Fruit fly (Drosophila melanogaster): ENCODE data around the gene CG10512.

Gene CG10512

dm6 chr3L:21236959-21237551, 34.3 kb downstream of the CG10512 start (continued):
- TF ChIP-seq Lpt (GFP tag; optimal IDR thresholded peaks at IDR 0.05) (peak; percentile 75), ss (GFP tag; optimal IDR thresholded peaks at IDR 0.05) (no peak), fkh (GFP tag; optimal IDR thresholded peaks at IDR 0.05) (no peak), CG6163 (GFP tag; IDR thresholded peaks at IDR 0.05) (peak; percentile 69; the same call in 1 of the 3 replicates), vri (GFP tag; optimal IDR thresholded peaks at IDR 0.05) (no peak), Eip93F (GFP tag; optimal IDR thresholded peaks at IDR 0.05) (no peak), Sox15 (GFP tag; optimal IDR thresholded peaks at IDR 0.05) (no peak), CG3032 (tag; optimal IDR thresholded peaks at IDR 0.05) (no peak), fd85E (GFP tag; optimal IDR thresholded peaks at IDR 0.05) (no peak), Sox14 (GFP tag; optimal IDR thresholded peaks at IDR 0.05) (peak; percentile 38), CG10631 (GFP tag; optimal IDR thresholded peaks at IDR 0.05) (no peak)

DNA sequence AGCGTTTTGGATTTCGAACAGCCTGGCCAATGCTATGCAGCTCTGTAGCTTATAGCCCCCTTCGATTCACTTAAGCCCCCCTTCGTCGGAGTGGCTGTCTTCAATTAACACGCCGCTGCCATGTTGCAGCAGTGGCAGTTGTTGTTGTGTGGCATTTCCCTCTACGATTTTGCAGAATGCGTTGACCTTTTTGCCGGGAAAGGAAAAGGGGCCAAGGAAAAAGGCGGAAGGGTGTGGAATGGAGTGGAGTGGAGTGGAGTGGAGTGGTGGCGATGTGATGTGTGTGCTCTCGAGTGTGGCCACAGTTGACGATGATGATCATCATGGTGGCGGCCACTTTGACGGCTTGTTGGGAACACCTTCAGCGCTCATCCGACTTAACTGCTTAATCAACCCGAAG, 35.7 kb downstream of the CG10512 start:
- TF ChIP-seq Met (GFP tag; optimal IDR thresholded peaks at IDR 0.05) = no peak
- peak; percentile 4 for TF ChIP-seq Eip78C (GFP tag)
- peak; percentile 30 for TF ChIP-seq svp (GFP tag)

- TF ChIP-seq CG16779 (tag; optimal IDR thresholded peaks at IDR 0.05) (no peak), CG9139 (GFP tag; optimal IDR thresholded peaks at IDR 0.05) (peak; percentile 39), CG11762 (GFP tag; optimal IDR thresholded peaks at IDR 0.05; ENCODE audit: insufficient read depth) (no peak), fd59A (GFP tag; optimal IDR thresholded peaks at IDR 0.05) (no peak), CG11294 (GFP tag; IDR thresholded peaks at IDR 0.05) (no peak), eg (GFP tag; IDR thresholded peaks at IDR 0.05) (peak; percentile 54; the same call in 2 of the 3 replicates), fkh (GFP tag; optimal IDR thresholded peaks at IDR 0.05) (peak; percentile 58), CG32006 (GFP tag; optimal IDR thresholded peaks at IDR 0.05) (no peak), salr (GFP tag; optimal IDR thresholded peaks at IDR 0.05) (no peak), topi (GFP tag; optimal IDR thresholded peaks at IDR 0.05) (peak; percentile 6), Lpt (GFP tag; optimal IDR thresholded peaks at IDR 0.05) (peak; percentile 7), CG8119 (GFP tag; IDR thresholded peaks at IDR 0.05) (peak; percentile 68), acj6 (GFP tag; optimal IDR thresholded peaks at IDR 0.05) (no peak), vri (GFP tag; optimal IDR thresholded peaks at IDR 0.05) (no peak), esn (GFP tag; optimal IDR thresholded peaks at IDR 0.05) (peak; percentile 14), svp (GFP tag) (peak; percentile 74), CG6808 (GFP tag; optimal IDR thresholded peaks at IDR 0.05) (no peak), CG34406 (GFP tag; optimal IDR thresholded peaks at IDR 0.05) (no peak), Smox (GFP tag; optimal IDR thresholded peaks at IDR 0.05) (no peak), fd85E (GFP tag; optimal IDR thresholded peaks at IDR 0.05) (peak; percentile 0), CG6276 (GFP tag; optimal IDR thresholded peaks at IDR 0.05) (no peak), Hr39 (GFP tag; optimal IDR thresholded peaks at IDR 0.05) (no peak), Blimp-1 (GFP tag; optimal IDR thresholded peaks at IDR 0.05) (peak; percentile 87), Hr4 (GFP tag; optimal IDR thresholded peaks at IDR 0.05) (no peak), CG8319 (GFP tag; optimal IDR thresholded peaks at IDR 0.05) (no peak), Sox15 (GFP tag; optimal IDR thresholded peaks at IDR 0.05) (no peak), CG1621 (tag; optimal IDR thresholded peaks at IDR 0.05) (no peak), CG7368 (GFP tag; optimal IDR thresholded peaks at IDR 0.05) (no peak), net (GFP tag; optimal IDR thresholded peaks at IDR 0.05) (peak; percentile 34), CG3032 (tag; optimal IDR thresholded peaks at IDR 0.05) (no peak), cyc (GFP tag; optimal IDR thresholded peaks at IDR 0.05) (no peak), pdm3 (GFP tag; optimal IDR thresholded peaks at IDR 0.05) (no peak), Ets21C (GFP tag; optimal IDR thresholded peaks at IDR 0.05) (no peak), CG10669 (GFP tag; optimal IDR thresholded peaks at IDR 0.05) (no peak), CG15336 (GFP tag; IDR thresholded peaks at IDR 0.05) (peak; percentile 64), CG6854 (GFP tag; optimal IDR thresholded peaks at IDR 0.05) (peak; percentile 79), CG6792 (GFP tag; optimal IDR thresholded peaks at IDR 0.05) (no peak), achi (GFP tag; optimal IDR thresholded peaks at IDR 0.05) (no peak), Eip93F (GFP tag; optimal IDR thresholded peaks at IDR 0.05) (peak; percentile 24), Eip75B (GFP tag; optimal IDR thresholded peaks at IDR 0.05) (peak; percentile 41), Sox102F (GFP tag; optimal IDR thresholded peaks at IDR 0.05) (peak; percentile 61)
Measured at dm6 chr3L:21239999-21240509, 37.3 kb downstream of the CG10512 start.
